Worm (Caenorhabditis elegans): ENCODE measurements around the gene srd-11.

DNA sequence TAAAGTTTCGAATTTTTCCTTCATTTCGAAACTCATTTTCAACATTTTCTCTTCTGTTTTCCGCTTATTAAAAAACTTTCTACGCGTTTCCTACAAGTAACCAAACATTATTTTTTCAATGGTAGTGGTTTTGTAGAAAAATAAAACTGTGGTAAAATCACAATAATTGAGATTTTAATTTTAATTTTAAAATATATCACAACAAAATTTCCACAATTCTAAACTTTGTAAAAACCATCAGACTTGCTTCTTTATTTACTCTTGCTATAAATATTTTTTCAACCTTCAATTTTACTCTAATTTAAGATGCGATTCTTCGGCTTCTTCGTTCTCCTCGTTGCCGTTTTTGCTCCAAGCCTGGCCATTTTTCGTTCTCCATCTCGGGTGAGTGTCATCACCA is 31.8 kb downstream of the srd-11 start, which contains the start of gene F53F4.17:
- TF ChIP-seq nhr-28 (tag; optimal IDR thresholded peaks at IDR 0.05) (no peak), elt-2 (tag; optimal IDR thresholded peaks at IDR 0.05) (no peak), egl-5 (tag; optimal IDR thresholded peaks at IDR 0.05) (no peak), ZK546.5 (tag; optimal IDR thresholded peaks at IDR 0.05) (no peak), nhr-67 (tag; optimal IDR thresholded peaks at IDR 0.05) (no peak), sea-2 (GFP tag; optimal IDR thresholded peaks at IDR 0.05) (no peak), nhr-237 (tag; optimal IDR thresholded peaks at IDR 0.05) (no peak)

Data from whole organism, L3 larva.